Fruit fly (Drosophila melanogaster) whole organism, prepupa: Measurements from ENCODE around the gene CG5386.

Source experiments
- Blimp-1 ChIP-seq: fragments of 200-800 bp; sonication (Bioruptor generic); optimal IDR thresholded peaks from 3 replicates; lab custom pipeline; 2017; ENCODE audit warnings: missing biosample characterization, missing genetic modification characterization, mild to moderate bottlenecking, moderate library complexity, missing genetic modification reagents
- CG10631 ChIP-seq: fragments of 200-800 bp; sonication (Bioruptor generic); optimal IDR thresholded peaks from 2 replicates; lab custom pipeline; 2016; ENCODE audit warnings: missing biosample characterization, missing genetic modification characterization
- CG10669 ChIP-seq: fragments of 200-800 bp; sonication (Bioruptor generic); optimal IDR thresholded peaks from 3 replicates; lab custom pipeline; 2018; ENCODE audit warnings: missing biosample characterization, mild to moderate bottlenecking, missing genetic modification characterization, moderate library complexity
- CG11294 ChIP-seq: fragments of 200-800 bp; sonication (Bioruptor generic); IDR thresholded peaks from 2 replicates; pipeline ENCODE4 v1.3.6; 2022; ENCODE audit warnings: missing biosample characterization, missing genetic modification characterization
- CG11762 ChIP-seq: fragments of 200-800 bp; sonication (Bioruptor generic); optimal IDR thresholded peaks from 3 replicates; lab custom pipeline; 2016; ENCODE audit warnings: missing biosample characterization, missing genetic modification characterization; ENCODE audit not compliant: insufficient read depth
- CG11902 ChIP-seq: fragments of 200-800 bp; sonication (Bioruptor generic); optimal IDR thresholded peaks from 3 replicates; lab custom pipeline; 2016; ENCODE audit warnings: missing biosample characterization, missing genetic modification characterization
- CG15336 ChIP-seq: fragments of 200-800 bp; sonication (Bioruptor generic); IDR thresholded peaks from 2 replicates; pipeline ENCODE4 v1.3.6; 2022; ENCODE audit warnings: missing biosample characterization, missing genetic modification characterization
- CG1621 ChIP-seq: fragments of 200-800 bp; sonication (Bioruptor generic); optimal IDR thresholded peaks from 3 replicates; lab custom pipeline; 2018; ENCODE audit warnings: missing biosample characterization, mild to moderate bottlenecking, missing genetic modification characterization
- CG16779 ChIP-seq: fragments of 200-800 bp; sonication (Bioruptor generic); optimal IDR thresholded peaks from 3 replicates; lab custom pipeline; 2017; ENCODE audit warnings: missing biosample characterization, mild to moderate bottlenecking, missing genetic modification characterization
- CG3032 ChIP-seq: fragments of 200-800 bp; optimal IDR thresholded peaks from 2 replicates; lab custom pipeline; 2019; ENCODE audit warnings: missing biosample characterization, mild to moderate bottlenecking, missing genetic modification characterization, moderate library complexity
- CG31627 ChIP-seq: fragments of 200-800 bp; sonication (Bioruptor generic); optimal IDR thresholded peaks from 3 replicates; lab custom pipeline; 2016; ENCODE audit warnings: missing biosample characterization, missing genetic modification characterization
- CG32006 ChIP-seq: fragments of 200-800 bp; sonication (Bioruptor generic); optimal IDR thresholded peaks from 3 replicates; lab custom pipeline; 2017; ENCODE audit warnings: missing biosample characterization, mild to moderate bottlenecking, missing genetic modification characterization
- CG3919 ChIP-seq: fragments of 200-800 bp; sonication (Bioruptor generic); optimal IDR thresholded peaks from 3 replicates; lab custom pipeline; 2016; ENCODE audit warnings: missing biosample characterization, missing genetic modification characterization
- CG4318 ChIP-seq: fragments of 200-800 bp; sonication (Bioruptor generic); optimal IDR thresholded peaks from 3 replicates; lab custom pipeline; 2017; ENCODE audit warnings: missing biosample characterization, mild to moderate bottlenecking, missing genetic modification characterization
- CG6163 ChIP-seq: fragments of 200-800 bp; sonication (Bioruptor generic); IDR thresholded peaks from 3 replicates; pipeline ENCODE4 v1.3.6; 2022; ENCODE audit warnings: missing biosample characterization, missing genetic modification characterization
- CG6276 ChIP-seq: fragments of 200-800 bp; sonication (Bioruptor generic); optimal IDR thresholded peaks from 2 replicates; lab custom pipeline; 2017; ENCODE audit warnings: missing biosample characterization, mild to moderate bottlenecking, missing genetic modification characterization
- CG6808 ChIP-seq: fragments of 200-800 bp; sonication (Bioruptor generic); optimal IDR thresholded peaks from 3 replicates; lab custom pipeline; 2017; ENCODE audit warnings: missing biosample characterization, missing genetic modification characterization, mild to moderate bottlenecking, moderate library complexity, missing genetic modification reagents
- CG6854 ChIP-seq: fragments of 200-800 bp; sonication (Bioruptor generic); optimal IDR thresholded peaks from 2 replicates; lab custom pipeline; 2017; ENCODE audit warnings: missing biosample characterization, mild to moderate bottlenecking, missing genetic modification characterization
- CG7368 ChIP-seq: fragments of 200-800 bp; sonication (Bioruptor generic); optimal IDR thresholded peaks from 3 replicates; lab custom pipeline; 2016; ENCODE audit warnings: missing biosample characterization, missing genetic modification characterization
- CG8119 ChIP-seq: fragments of 200-800 bp; sonication (Bioruptor generic); IDR thresholded peaks from 3 replicates; pipeline ENCODE4 v1.3.6; 2022; ENCODE audit warnings: missing biosample characterization, missing genetic modification characterization
- CG8319 ChIP-seq: fragments of 200-800 bp; sonication (Bioruptor generic); optimal IDR thresholded peaks from 3 replicates; lab custom pipeline; 2016; ENCODE audit warnings: missing biosample characterization, missing genetic modification characterization
- CG8632 ChIP-seq: fragments of 200-800 bp; sonication (Bioruptor generic); optimal IDR thresholded peaks from 3 replicates; lab custom pipeline; 2016; ENCODE audit warnings: missing biosample characterization, missing genetic modification characterization
- Eip78C ChIP-seq: fragments of 200-800 bp; sonication (Bioruptor generic); peaks from one replicate; lab custom pipeline; 2016; ENCODE audit warnings: missing biosample characterization, missing genetic modification characterization
- Ets21C ChIP-seq: fragments of 200-800 bp; sonication (Bioruptor generic); optimal IDR thresholded peaks from 3 replicates; lab custom pipeline; 2016; ENCODE audit warnings: missing biosample characterization, missing genetic modification characterization
- Ets96B ChIP-seq: fragments of 200-800 bp; optimal IDR thresholded peaks from 2 replicates; lab custom pipeline; 2019; ENCODE audit warnings: missing biosample characterization, mild to moderate bottlenecking, missing genetic modification characterization, moderate library complexity
- Gug ChIP-seq: fragments of 200-800 bp; sonication (Bioruptor generic); IDR thresholded peaks from 2 replicates; pipeline ENCODE4 v1.3.6; 2022; ENCODE audit warnings: missing biosample characterization, missing genetic modification characterization
- Hr39 ChIP-seq: fragments of 200-800 bp; sonication (Bioruptor generic); optimal IDR thresholded peaks from 2 replicates; lab custom pipeline; 2016; ENCODE audit warnings: missing biosample characterization, missing genetic modification characterization
- Hr4 ChIP-seq: fragments of 200-800 bp; sonication (Bioruptor generic); optimal IDR thresholded peaks from 3 replicates; lab custom pipeline; 2016; ENCODE audit warnings: missing biosample characterization, missing genetic modification characterization
- Lpt ChIP-seq: fragments of 200-800 bp; sonication (Bioruptor generic); optimal IDR thresholded peaks from 3 replicates; lab custom pipeline; 2016; ENCODE audit warnings: missing biosample characterization, missing genetic modification characterization
- Smox ChIP-seq: fragments of 200-800 bp; sonication (Bioruptor generic); optimal IDR thresholded peaks from 3 replicates; lab custom pipeline; 2016; ENCODE audit warnings: missing biosample characterization, missing genetic modification characterization
- Sox102F ChIP-seq: fragments of 200-800 bp; sonication (Bioruptor generic); optimal IDR thresholded peaks from 2 replicates; lab custom pipeline; 2016; ENCODE audit warnings: missing biosample characterization, mild to moderate bottlenecking, missing genetic modification characterization
- Sox14 ChIP-seq: fragments of 200-800 bp; sonication (Bioruptor generic); optimal IDR thresholded peaks from 3 replicates; lab custom pipeline; 2016; ENCODE audit warnings: missing biosample characterization, missing genetic modification characterization
- Sox15 ChIP-seq: fragments of 200-800 bp; sonication (Bioruptor generic); optimal IDR thresholded peaks from 3 replicates; lab custom pipeline; 2016; ENCODE audit warnings: missing biosample characterization, missing genetic modification characterization
- achi ChIP-seq: fragments of 200-800 bp; sonication (Bioruptor generic); optimal IDR thresholded peaks from 3 replicates; lab custom pipeline; 2016; ENCODE audit warnings: missing biosample characterization, missing genetic modification characterization
- cyc ChIP-seq: fragments of 200-800 bp; sonication (Bioruptor generic); optimal IDR thresholded peaks from 3 replicates; lab custom pipeline; 2016; ENCODE audit warnings: missing biosample characterization, missing genetic modification characterization
- dac ChIP-seq: fragments of 200-800 bp; sonication (Bioruptor generic); optimal IDR thresholded peaks from 2 replicates; lab custom pipeline; 2017; ENCODE audit warnings: missing biosample characterization, mild to moderate bottlenecking, missing genetic modification characterization
- esn ChIP-seq: fragments of 200-800 bp; sonication (Bioruptor generic); optimal IDR thresholded peaks from 2 replicates; lab custom pipeline; 2016; ENCODE audit warnings: missing biosample characterization, mild to moderate bottlenecking, missing genetic modification characterization, moderate library complexity
- fd85E ChIP-seq: fragments of 200-800 bp; sonication (Bioruptor generic); optimal IDR thresholded peaks from 3 replicates; lab custom pipeline; 2016; ENCODE audit warnings: missing biosample characterization, missing genetic modification characterization
- fkh ChIP-seq: fragments of 200-800 bp; sonication (Bioruptor generic); optimal IDR thresholded peaks from 3 replicates; lab custom pipeline; 2017; ENCODE audit warnings: missing biosample characterization, mild to moderate bottlenecking, missing genetic modification characterization, moderate library complexity
- lz ChIP-seq: fragments of 200-800 bp; sonication (Bioruptor generic); optimal IDR thresholded peaks from 3 replicates; lab custom pipeline; 2016; ENCODE audit warnings: missing biosample characterization, missing genetic modification characterization
- net ChIP-seq: fragments of 200-800 bp; sonication (Bioruptor generic); optimal IDR thresholded peaks from 3 replicates; lab custom pipeline; 2016; ENCODE audit warnings: missing biosample characterization, missing genetic modification characterization
- pdm3 ChIP-seq: fragments of 200-800 bp; sonication (Bioruptor generic); optimal IDR thresholded peaks from 3 replicates; lab custom pipeline; 2016; ENCODE audit warnings: missing biosample characterization, missing genetic modification characterization
- salr ChIP-seq, 2 experiments: fragments of 200-800 bp; sonication (Bioruptor generic); optimal IDR thresholded peaks; 3 replicates each; lab custom pipeline; 2016 to 2018; ENCODE audit warnings: missing biosample characterization in 2 of 2, missing genetic modification characterization in 2 of 2, mild to moderate bottlenecking in 1 of 2
- spab ChIP-seq: fragments of 200-800 bp; sonication (Bioruptor generic); optimal IDR thresholded peaks from 2 replicates; lab custom pipeline; 2017; ENCODE audit warnings: missing biosample characterization, mild to moderate bottlenecking, missing genetic modification characterization, missing genetic modification reagents
- ss ChIP-seq, 2 experiments: fragments of 200-800 bp; sonication (Bioruptor generic); optimal IDR thresholded peaks; 2 replicates in 1 of 2; 3 replicates in 1 of 2; lab custom pipeline; 2017 to 2018; ENCODE audit warnings: mild to moderate bottlenecking in 2 of 2, missing biosample characterization in 2 of 2, missing genetic modification characterization in 2 of 2, moderate library complexity in 1 of 2
- svp ChIP-seq: fragments of 200-800 bp; sonication (Bioruptor generic); peaks from one replicate; lab custom pipeline; 2016; ENCODE audit warnings: missing biosample characterization, missing genetic modification characterization
- topi ChIP-seq: fragments of 200-800 bp; sonication (Bioruptor generic); optimal IDR thresholded peaks from 3 replicates; lab custom pipeline; 2016; ENCODE audit warnings: missing biosample characterization, missing genetic modification characterization
- vri ChIP-seq: fragments of 200-800 bp; sonication (Bioruptor generic); optimal IDR thresholded peaks from 3 replicates; lab custom pipeline; 2016; ENCODE audit warnings: missing biosample characterization, mild to moderate bottlenecking, missing genetic modification characterization

Gene CG5386

DNA sequence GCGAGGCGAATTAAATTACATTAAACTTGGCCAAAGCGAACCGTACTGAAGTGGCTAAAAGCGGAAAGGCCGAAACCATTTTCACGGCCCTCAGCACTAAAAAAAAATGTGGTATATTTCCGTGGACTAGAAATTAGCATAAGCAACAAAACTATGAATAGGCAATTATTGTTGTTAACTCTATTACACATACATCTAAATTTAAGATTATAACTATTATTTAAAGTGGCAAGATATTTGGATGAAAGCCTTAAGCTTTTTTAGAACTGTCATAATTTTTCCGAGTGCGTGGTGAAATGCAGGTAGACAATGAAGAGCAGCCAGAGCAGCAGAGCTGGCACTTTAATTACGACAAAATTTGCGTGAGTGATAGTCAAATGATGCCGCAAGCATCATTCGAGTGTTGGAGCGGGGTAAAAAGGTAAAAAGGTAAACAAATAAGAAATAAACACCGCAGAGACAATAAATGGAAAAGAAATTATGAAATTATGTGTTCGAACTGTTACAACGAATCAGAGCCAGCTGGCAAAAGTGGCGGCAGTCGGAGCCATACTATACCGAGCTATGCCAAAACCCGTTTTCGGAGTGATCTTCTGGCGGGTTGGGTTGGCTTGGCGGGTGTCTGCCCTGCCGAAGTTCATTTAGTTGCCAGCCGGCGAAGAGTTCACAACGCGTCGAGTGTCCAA, 13.2 kb downstream of the CG5386 start, which contains the start of gene CG7080 (continued):
- no peak for TF ChIP-seq CG16779 (tag; lab: Kevin White, UChicago)
- no peak for TF ChIP-seq CG8319 (GFP tag; lab: Kevin White, UChicago)
- no peak for TF ChIP-seq ss (GFP tag; optimal IDR thresholded peaks at IDR 0.05; lab: Kevin White, UChicago)
- peak; percentile 35 for TF ChIP-seq pdm3 (GFP tag; lab: Kevin White, UChicago)
- TF ChIP-seq Blimp-1: peak; percentile 2
- no peak for TF ChIP-seq Ets96B (tag; lab: Kevin White, UChicago)
- TF ChIP-seq CG8632: peak; percentile 36
- TF ChIP-seq Sox14 (GFP tag; lab: Kevin White, UChicago): no peak

dm6 chr3R:22324736-22325135, 17.3 kb downstream of the CG5386 start:
- TF ChIP-seq CG10669 (GFP tag; lab: Kevin White, UChicago): peak; percentile 66
- TF ChIP-seq Blimp-1: no peak
- no peak for TF ChIP-seq fd85E (GFP tag; lab: Kevin White, UChicago)
- TF ChIP-seq spab (GFP tag; lab: Kevin White, UChicago): peak; percentile 65
- no peak for TF ChIP-seq CG31627 (GFP tag; lab: Kevin White, UChicago)
- TF ChIP-seq CG6808 (GFP tag; lab: Kevin White, UChicago): peak; percentile 63
- TF ChIP-seq CG16779 (tag; lab: Kevin White, UChicago): peak; percentile 52
- peak; percentile 33 for TF ChIP-seq Sox14 (GFP tag; lab: Kevin White, UChicago)
- TF ChIP-seq dac (GFP tag; lab: Kevin White, UChicago): peak; percentile 4
- TF ChIP-seq CG15336 (GFP tag; lab: Robert Waterston, UW): peak; percentile 73
- TF ChIP-seq CG4318 (GFP tag; lab: Kevin White, UChicago): peak; percentile 45
- 0 out of 2 replicates have a peak, but pooled peaks have one; percentile 43 for TF ChIP-seq CG11294
- TF ChIP-seq CG8119 (GFP tag; lab: Robert Waterston, UW): peak; percentile 66
- TF ChIP-seq CG11902 (GFP tag; lab: Kevin White, UChicago): no peak
- TF ChIP-seq pdm3 (GFP tag; lab: Kevin White, UChicago): peak; percentile 22
- TF ChIP-seq Smox: peak; percentile 20
- TF ChIP-seq CG32006 (GFP tag; lab: Kevin White, UChicago): peak; percentile 77
- TF ChIP-seq CG8632: peak; percentile 60
- TF ChIP-seq CG1621 (tag; lab: Kevin White, UChicago): peak; percentile 66
- TF ChIP-seq CG6163 (GFP tag; lab: Robert Waterston, UW): peak; percentile 70
- TF ChIP-seq Ets21C: no peak
- peak; percentile 37 for TF ChIP-seq CG7368 (GFP tag; lab: Kevin White, UChicago)
- peak; percentile 83 for TF ChIP-seq Eip78C (GFP tag; lab: Kevin White, UChicago)
- no peak for TF ChIP-seq vri
- peak; percentile 17 for TF ChIP-seq Lpt (GFP tag; lab: Kevin White, UChicago)
- TF ChIP-seq lz: peak; percentile 31
- peak; percentile 11 for TF ChIP-seq Sox15 (GFP tag; lab: Kevin White, UChicago)
- TF ChIP-seq Ets96B (tag; lab: Kevin White, UChicago): peak; percentile 77
- peak; percentile 16; the same call in 1 of the 2 replicates for TF ChIP-seq Gug
- peak; percentile 33 for TF ChIP-seq topi (GFP tag; lab: Kevin White, UChicago)
- TF ChIP-seq net (GFP tag; lab: Kevin White, UChicago): peak; percentile 71
- TF ChIP-seq CG11762 (GFP tag; lab: Kevin White, UChicago): peak; percentile 18
- TF ChIP-seq CG3919: peak; percentile 72
- peak; percentile 44 for TF ChIP-seq Hr4 (GFP tag; lab: Kevin White, UChicago)
- TF ChIP-seq achi: peak; percentile 72
- TF ChIP-seq CG3032 (tag; lab: Kevin White, UChicago): peak; percentile 77
- no peak for TF ChIP-seq CG6854 (GFP tag; lab: Kevin White, UChicago)
- peak; percentile 6 for TF ChIP-seq Hr39 (GFP tag; lab: Kevin White, UChicago)
- TF ChIP-seq CG6276 (GFP tag; lab: Kevin White, UChicago): peak; percentile 63
- peak; percentile 63 for TF ChIP-seq svp (GFP tag; lab: Kevin White, UChicago)
- no peak for TF ChIP-seq Sox102F (GFP tag; lab: Kevin White, UChicago)
- no peak for TF ChIP-seq cyc (GFP tag; lab: Kevin White, UChicago)
- peak; percentile 79 for TF ChIP-seq CG10631 (GFP tag; lab: Kevin White, UChicago)
- peak; percentile 43 for TF ChIP-seq esn (GFP tag; lab: Kevin White, UChicago)
- no peak for TF ChIP-seq fkh (GFP tag; lab: Kevin White, UChicago)
- TF ChIP-seq salr (GFP tag; optimal IDR thresholded peaks at IDR 0.05; lab: Kevin White, UChicago): peak; percentile 35 to 39
